Fruit fly (Drosophila melanogaster): ENCODE measurements around the gene CG42233.

dm6 chr3R:31765145-31765544 is 39.9 kb downstream of the CG42233 start:
- TF ChIP-seq CG8301 (tag; optimal IDR thresholded peaks at IDR 0.05) (no peak), Pif1A (GFP tag; optimal IDR thresholded peaks at IDR 0.05) (no peak), CG15710 (tag; optimal IDR thresholded peaks at IDR 0.05) (no peak), fd96Ca (GFP tag; IDR thresholded peaks at IDR 0.05) (no peak)
